Fruit fly (Drosophila melanogaster) whole organism, adult: ENCODE measurements around the gene CG34325.

Source experiments
- CG12768 ChIP-seq: fragments of 200-800 bp; sonication (Bioruptor generic); optimal IDR thresholded peaks from 2 replicates; lab custom pipeline; 2017; ENCODE audit warnings: missing biosample characterization, missing genetic modification characterization, mild to moderate bottlenecking, moderate library complexity, missing genetic modification reagents
- CG33017 ChIP-seq: fragments of 200-800 bp; sonication (Bioruptor generic); optimal IDR thresholded peaks from 2 replicates; lab custom pipeline; 2018; ENCODE audit warnings: missing biosample characterization, mild to moderate bottlenecking, missing genetic modification characterization, moderate library complexity
- bab1 ChIP-seq: fragments of 200-800 bp; sonication (Bioruptor generic); optimal IDR thresholded peaks from 3 replicates; lab custom pipeline; 2019; ENCODE audit warnings: missing biosample characterization, mild to moderate bottlenecking, missing genetic modification characterization, moderate library complexity

Gene CG34325

dm6 chrX:16669849-16670248 is 51.4 kb downstream of the CG34325 start:
- TF ChIP-seq CG33017 (no peak), bab1 (GFP tag; lab: Kevin White, UChicago) (no peak), CG12768 (GFP tag; lab: Kevin White, UChicago) (no peak)
